Worm (Caenorhabditis elegans) whole organism, mixed stage, embryonic: ENCODE measurements around the gene bath-33.

Experiments
- blmp-1 ChIP-seq: fragments of 150-350 bp; optimal IDR thresholded peaks from 2 replicates; lab custom pipeline; 2014; ENCODE audit warnings: missing biosample characterization, missing genetic modification characterization
- ceh-83 ChIP-seq: fragments of 200-800 bp; sonication (Bioruptor generic); optimal IDR thresholded peaks from 2 replicates; lab custom pipeline; 2018; ENCODE audit warnings: mild to moderate bottlenecking, missing genetic modification characterization, missing compliant biosample characterization
- ces-1 ChIP-seq: fragments of 150-350 bp; optimal IDR thresholded peaks from 2 replicates; lab custom pipeline; 2014; ENCODE audit warnings: missing biosample characterization, missing genetic modification reagents, missing genetic modification characterization
- elt-1 ChIP-seq: sonication (generic microtip); optimal IDR thresholded peaks from 2 replicates; lab custom pipeline; 2017; ENCODE audit warnings: missing genetic modification characterization, mild to moderate bottlenecking, missing compliant biosample characterization, antibody characterized with exemption, moderate library complexity, borderline replicate concordance; ENCODE audit not compliant: insufficient read depth
- lin-32 ChIP-seq: fragments of 200-800 bp; sonication (Bioruptor generic); optimal IDR thresholded peaks from 2 replicates; lab custom pipeline; 2018; ENCODE audit warnings: mild to moderate bottlenecking, missing genetic modification characterization, missing compliant biosample characterization
- mls-2 ChIP-seq: sonication (generic microtip); optimal IDR thresholded peaks from 2 replicates; lab custom pipeline; 2016; ENCODE audit warnings: mild to moderate bottlenecking, missing genetic modification characterization, moderate library complexity, missing compliant biosample characterization
- nhr-237 ChIP-seq: fragments of 150-350 bp; optimal IDR thresholded peaks from 2 replicates; lab custom pipeline; 2014; ENCODE audit warnings: missing biosample characterization, missing genetic modification characterization
- nhr-28 ChIP-seq: fragments of 150-350 bp; optimal IDR thresholded peaks from 2 replicates; lab custom pipeline; 2014; ENCODE audit warnings: missing biosample characterization, missing genetic modification characterization
- pha-4 ChIP-seq: fragments of 150-350 bp; optimal IDR thresholded peaks from 2 replicates; lab custom pipeline; 2018; ENCODE audit warnings: missing biosample characterization, missing genetic modification reagents, missing genetic modification characterization
- snpc-4 ChIP-seq: fragments of 150-350 bp; optimal IDR thresholded peaks from 2 replicates; lab custom pipeline; 2014; ENCODE audit warnings: missing biosample characterization, missing genetic modification characterization
- sptf-1 ChIP-seq: sonication (generic microtip); optimal IDR thresholded peaks from 2 replicates; lab custom pipeline; 2017; ENCODE audit warnings: mild to moderate bottlenecking, missing genetic modification characterization, moderate library complexity, missing compliant biosample characterization
- unc-62 ChIP-seq: fragments of 150-350 bp; optimal IDR thresholded peaks from 2 replicates; lab custom pipeline; 2014; ENCODE audit warnings: missing biosample characterization, missing genetic modification reagents, missing genetic modification characterization

- no peak for TF ChIP-seq pha-4 (tag; lab: Kevin White, UChicago)
- no peak for TF ChIP-seq snpc-4
- TF ChIP-seq nhr-237 (tag; lab: Kevin White, UChicago): no peak
- no peak for TF ChIP-seq elt-1 (tag; lab: Kevin White, UChicago)
- no peak for TF ChIP-seq ces-1 (GFP tag; lab: Kevin White, UChicago)
- no peak for TF ChIP-seq mls-2 (tag; lab: Kevin White, UChicago)
- no peak for TF ChIP-seq lin-32 (GFP tag; lab: Kevin White, UChicago)
- TF ChIP-seq blmp-1 (tag; lab: Kevin White, UChicago): no peak
- TF ChIP-seq ceh-83 (GFP tag; lab: Kevin White, UChicago): no peak
- TF ChIP-seq unc-62 (GFP tag; lab: Kevin White, UChicago): no peak
- TF ChIP-seq nhr-28 (tag; lab: Kevin White, UChicago): no peak
- TF ChIP-seq sptf-1: no peak
Observed at ce11 chrII:1644777-1645348, 38.9 kb upstream of the bath-33 start, which contains the start of gene ZC204.6.
